Fruit fly (Drosophila melanogaster): ENCODE measurements around the gene CG13458.

dm6 chr3L:15107158-15107775 lies 6.1 kb upstream of the CG13458 start:
- TF ChIP-seq psq (GFP tag; optimal IDR thresholded peaks at IDR 0.05) = no peak
- TF ChIP-seq woc (GFP tag; optimal IDR thresholded peaks at IDR 0.05) = no peak
- no peak for TF ChIP-seq tai (GFP tag; optimal IDR thresholded peaks at IDR 0.05)
- no peak for TF ChIP-seq OdsH (GFP tag; optimal IDR thresholded peaks at IDR 0.05)
- TF ChIP-seq CG9705 (GFP tag; optimal IDR thresholded peaks at IDR 0.05) = no peak
- TF ChIP-seq lola (GFP tag; optimal IDR thresholded peaks at IDR 0.05) = no peak
- no peak for TF ChIP-seq Dfd (GFP tag; optimal IDR thresholded peaks at IDR 0.05)
- TF ChIP-seq Hnf4 (GFP tag; optimal IDR thresholded peaks at IDR 0.05) = no peak
- TF ChIP-seq N (GFP tag; optimal IDR thresholded peaks at IDR 0.05) = no peak
- TF ChIP-seq foxo (GFP tag; optimal IDR thresholded peaks at IDR 0.05) = no peak
- TF ChIP-seq Myc (optimal IDR thresholded peaks at IDR 0.05) = no peak

Measured in whole organism, wandering third instar larva.